Fruit fly (Drosophila melanogaster) whole organism, adult: ENCODE measurements around the gene Mitf.
A peak's percentile ranks its signal among the peaks of the same experiment; 100 is the strongest.

Experiments used
- CG11617 ChIP-seq: fragments of 200-800 bp; sonication (Bioruptor generic); optimal IDR thresholded peaks from 2 replicates; lab custom pipeline; 2017; ENCODE audit warnings: mild to moderate bottlenecking, missing biosample characterization, missing genetic modification reagents, missing genetic modification characterization
- CG14711 ChIP-seq: fragments of 200-800 bp; sonication (Bioruptor generic); optimal IDR thresholded peaks from 2 replicates; lab custom pipeline; 2018; ENCODE audit warnings: missing biosample characterization, mild to moderate bottlenecking, missing genetic modification characterization, moderate library complexity
- CG1620 ChIP-seq: fragments of 200-800 bp; sonication (Bioruptor generic); optimal IDR thresholded peaks from 2 replicates; lab custom pipeline; 2016; ENCODE audit warnings: missing biosample characterization, missing genetic modification characterization
- CG33017 ChIP-seq: fragments of 200-800 bp; sonication (Bioruptor generic); optimal IDR thresholded peaks from 2 replicates; lab custom pipeline; 2018; ENCODE audit warnings: missing biosample characterization, mild to moderate bottlenecking, missing genetic modification characterization, moderate library complexity
- CG5204 ChIP-seq: fragments of 200-800 bp; sonication (Bioruptor generic); optimal IDR thresholded peaks from 2 replicates; lab custom pipeline; 2016; ENCODE audit warnings: missing biosample characterization, missing genetic modification characterization
- Clk ChIP-seq: fragments of 200-800 bp; sonication (Bioruptor generic); optimal IDR thresholded peaks from 2 replicates; lab custom pipeline; 2017; ENCODE audit warnings: missing biosample characterization, missing genetic modification characterization
- Mnt ChIP-seq: fragments of 200-800 bp; sonication (Bioruptor generic); optimal IDR thresholded peaks from 2 replicates; lab custom pipeline; 2016; ENCODE audit warnings: missing biosample characterization, mild to moderate bottlenecking, missing genetic modification characterization
- bab1 ChIP-seq: fragments of 200-800 bp; sonication (Bioruptor generic); optimal IDR thresholded peaks from 3 replicates; lab custom pipeline; 2019; ENCODE audit warnings: missing biosample characterization, mild to moderate bottlenecking, missing genetic modification characterization, moderate library complexity
- cnc ChIP-seq, 2 experiments: fragments of >200 bp; optimal IDR thresholded peaks; 2 replicates each; lab custom pipeline; 2017
- kay ChIP-seq: fragments of 200-800 bp; sonication (Bioruptor generic); peaks from one replicate; lab custom pipeline; 2016; ENCODE audit warnings: missing biosample characterization, missing genetic modification characterization, borderline replicate concordance
- toe ChIP-seq: fragments of 200-800 bp; sonication (Bioruptor generic); optimal IDR thresholded peaks from 2 replicates; lab custom pipeline; 2016; ENCODE audit warnings: missing biosample characterization, missing genetic modification characterization

DNA sequence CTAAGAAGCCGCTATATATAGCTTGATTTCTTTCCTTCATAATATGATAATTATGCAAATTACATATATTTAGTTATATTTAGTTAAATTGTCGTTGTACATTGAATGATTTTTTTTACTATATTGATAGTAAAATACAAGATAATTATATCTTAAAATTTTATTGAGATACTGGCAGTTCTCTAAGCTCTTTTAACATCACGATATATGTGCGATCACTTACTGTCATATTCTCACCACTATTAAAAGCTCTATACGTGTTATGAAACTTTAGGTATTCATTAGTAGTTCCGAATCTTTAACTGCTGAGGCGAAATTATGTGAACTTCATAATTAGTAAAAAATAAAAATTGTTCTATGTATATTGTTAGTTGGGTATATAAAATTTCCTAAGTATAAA lies at the start of gene Mitf:
- TF ChIP-seq CG11617 (GFP tag; lab: Kevin White, UChicago) (no peak), CG33017 (tag; lab: Kevin White, UChicago) (no peak), Clk (GFP tag; lab: Kevin White, UChicago) (no peak), CG5204 (GFP tag; lab: Kevin White, UChicago) (no peak), kay (no peak), CG1620 (GFP tag; lab: Kevin White, UChicago) (peak; percentile 5), bab1 (GFP tag; lab: Kevin White, UChicago) (no peak), Mnt (no peak), cnc (optimal IDR thresholded peaks at IDR 0.05; lab: Kevin White, UChicago) (no peak), toe (no peak), CG14711 (tag; lab: Kevin White, UChicago) (no peak)
